Worm (Caenorhabditis elegans): ENCODE results near the gene ttr-21.

The ttr-21 gene

ce11 chrV:13876529-13876928 lies 22.3 kb upstream of the ttr-21 start, which contains the start of gene T22G5.1 (continued):
- TF ChIP-seq ztf-22 (GFP tag; optimal IDR thresholded peaks at IDR 0.05) = no peak
- TF ChIP-seq nhr-179 (tag; optimal IDR thresholded peaks at IDR 0.05) = no peak
- no peak for TF ChIP-seq ztf-26 (tag; optimal IDR thresholded peaks at IDR 0.05)
- no peak for TF ChIP-seq cebp-1 (GFP tag; IDR thresholded peaks at IDR 0.05)
- no peak for TF ChIP-seq cebp-1 (tag; optimal IDR thresholded peaks at IDR 0.05)

ce11 chrV:13873323-13873722 lies 19.1 kb upstream of the ttr-21 start:
- no peak for TF ChIP-seq ztf-26 (tag; optimal IDR thresholded peaks at IDR 0.05)
- no peak for TF ChIP-seq F55B11.4 (tag; optimal IDR thresholded peaks at IDR 0.05; ENCODE audit: borderline replicate concordance, insufficient read depth)
- TF ChIP-seq ztf-18 (tag; optimal IDR thresholded peaks at IDR 0.05) = no peak
- no peak for TF ChIP-seq lir-1 (GFP tag; conservative IDR thresholded peaks at IDR 0.05)
- TF ChIP-seq snpc-3.4 (tag; optimal IDR thresholded peaks at IDR 0.05) = no peak
- TF ChIP-seq ceh-100 (GFP tag; IDR thresholded peaks at IDR 0.05) = no peak
- TF ChIP-seq somi-1 (GFP tag; optimal IDR thresholded peaks at IDR 0.05) = no peak
- no peak for TF ChIP-seq B0261.1 (tag; optimal IDR thresholded peaks at IDR 0.05)
- TF ChIP-seq ekl-4 (GFP tag; IDR thresholded peaks at IDR 0.05) = no peak
- no peak for TF ChIP-seq Y79H2A.3 (GFP tag; conservative IDR thresholded peaks at IDR 0.05)
- TF ChIP-seq ztf-6 (GFP tag; IDR thresholded peaks at IDR 0.05) = no peak
- TF ChIP-seq B0035.1 (tag; optimal IDR thresholded peaks at IDR 0.05) = no peak
- no peak for TF ChIP-seq tbp1 (GFP tag; optimal IDR thresholded peaks at IDR 0.05)
- TF ChIP-seq C06A6.2 (GFP tag; conservative IDR thresholded peaks at IDR 0.05) = no peak
- TF ChIP-seq snpc-1.1 (tag; optimal IDR thresholded peaks at IDR 0.05; ENCODE audit: insufficient read depth) = no peak
- TF ChIP-seq bed-2 (GFP tag; IDR thresholded peaks at IDR 0.05) = no peak
- TF ChIP-seq nfya-1 (tag; optimal IDR thresholded peaks at IDR 0.05; ENCODE audit: borderline replicate concordance, insufficient read depth) = no peak
- no peak for TF ChIP-seq nhr-27 (tag; optimal IDR thresholded peaks at IDR 0.05)
- TF ChIP-seq ceh-91 (GFP tag; IDR thresholded peaks at IDR 0.05) = no peak
- TF ChIP-seq attf-5 (GFP tag; optimal IDR thresholded peaks at IDR 0.05) = no peak

ce11 chrV:13872895-13873294 lies 18.7 kb upstream of the ttr-21 start, which contains the start of gene cpt-5:
cpt-5 (plus strand) TSS chrV:13873195.
- no peak for TF ChIP-seq unc-62 (GFP tag; optimal IDR thresholded peaks at IDR 0.05)
- TF ChIP-seq pbrm-1 (GFP tag; IDR thresholded peaks at IDR 0.05) = no peak
- no peak for TF ChIP-seq lin-40 (tag; optimal IDR thresholded peaks at IDR 0.05)
- no peak for TF ChIP-seq T07F8.4 (tag; optimal IDR thresholded peaks at IDR 0.05)
- no peak for TF ChIP-seq bed-1 (GFP tag; IDR thresholded peaks at IDR 0.05)
- no peak for TF ChIP-seq ztf-25 (GFP tag; IDR thresholded peaks at IDR 0.05)
- no peak for TF ChIP-seq hlh-12 (tag; optimal IDR thresholded peaks at IDR 0.05)
- TF ChIP-seq aptf-3 (GFP tag; IDR thresholded peaks at IDR 0.05) = no peak
- TF ChIP-seq F37B4.10 (GFP tag; IDR thresholded peaks at IDR 0.05) = no peak
- no peak for TF ChIP-seq ztf-28 (GFP tag; IDR thresholded peaks at IDR 0.05)
- no peak for TF ChIP-seq B0019.2 (GFP tag; conservative IDR thresholded peaks at IDR 0.05)
- no peak for TF ChIP-seq snpc-3.4 (tag; optimal IDR thresholded peaks at IDR 0.05)
- no peak for TF ChIP-seq F57C9.4 (tag; optimal IDR thresholded peaks at IDR 0.05)
- TF ChIP-seq ceh-79 (tag; optimal IDR thresholded peaks at IDR 0.05) = no peak
- TF ChIP-seq lin-35 (GFP tag; optimal IDR thresholded peaks at IDR 0.05) = no peak
- no peak for TF ChIP-seq C17E4.6 (GFP tag; IDR thresholded peaks at IDR 0.05)
- no peak for TF ChIP-seq sdz-38 (tag; optimal IDR thresholded peaks at IDR 0.05)

Data from whole organism, young adult.